Fruit fly (Drosophila melanogaster) whole organism, embryonic: ENCODE measurements around the gene CG13884.

Experiments used
- BtbVII ChIP-seq: fragments of 200-800 bp; sonication (Bioruptor generic); optimal IDR thresholded peaks from 3 replicates; lab custom pipeline; 2017; ENCODE audit warnings: missing biosample characterization, mild to moderate bottlenecking, missing genetic modification characterization
- CG10431 ChIP-seq: fragments of 200-800 bp; sonication (Bioruptor generic); optimal IDR thresholded peaks from 3 replicates; lab custom pipeline; 2018; ENCODE audit warnings: missing biosample characterization, mild to moderate bottlenecking, missing genetic modification characterization
- CG11247 ChIP-seq: fragments of 200-800 bp; sonication (Bioruptor generic); IDR thresholded peaks from 2 replicates; pipeline ENCODE4 v1.3.6; 2022; ENCODE audit warnings: missing biosample characterization, missing genetic modification characterization
- CG12744 ChIP-seq: fragments of 200-800 bp; sonication (Bioruptor generic); optimal IDR thresholded peaks from 2 replicates; lab custom pipeline; 2016; ENCODE audit warnings: missing biosample characterization, missing genetic modification characterization
- CG13287 ChIP-seq: fragments of 200-800 bp; sonication (Bioruptor generic); IDR thresholded peaks from 2 replicates; pipeline ENCODE4 v1.3.6; 2022; ENCODE audit warnings: missing biosample characterization, missing genetic modification characterization; ENCODE audit not compliant: partially characterized antibody
- CG14050 ChIP-seq: fragments of 200-800 bp; sonication (Bioruptor generic); IDR thresholded peaks from 3 replicates; pipeline ENCODE4 v1.3.6; 2022; ENCODE audit warnings: missing biosample characterization, missing genetic modification characterization
- CG14667 ChIP-seq: fragments of 200-800 bp; sonication (Bioruptor generic); IDR thresholded peaks from 2 replicates; pipeline ENCODE4 v1.3.6; 2022; ENCODE audit warnings: missing biosample characterization, missing genetic modification characterization
- CG14860 ChIP-seq: fragments of 200-800 bp; sonication (Bioruptor generic); IDR thresholded peaks from 3 replicates; pipeline ENCODE4 v1.3.6; 2022; ENCODE audit warnings: missing biosample characterization, missing genetic modification characterization; ENCODE audit not compliant: partially characterized antibody
- CG15479 ChIP-seq: fragments of 200-800 bp; sonication (Bioruptor generic); optimal IDR thresholded peaks from 3 replicates; lab custom pipeline; 2019; ENCODE audit warnings: missing biosample characterization, mild to moderate bottlenecking, missing genetic modification characterization, moderate library complexity
- CG2120 ChIP-seq: fragments of 200-800 bp; sonication (Bioruptor generic); optimal IDR thresholded peaks from 3 replicates; lab custom pipeline; 2016; ENCODE audit warnings: missing biosample characterization, missing genetic modification characterization
- CG2199 ChIP-seq: fragments of 200-800 bp; sonication (Bioruptor generic); IDR thresholded peaks from 3 replicates; pipeline ENCODE4 v1.3.6; 2022; ENCODE audit warnings: missing biosample characterization, missing genetic modification characterization
- CG31388 ChIP-seq: fragments of 200-800 bp; sonication (Bioruptor generic); optimal IDR thresholded peaks from 2 replicates; lab custom pipeline; 2016; ENCODE audit warnings: missing biosample characterization, missing genetic modification characterization
- CG3726 ChIP-seq: fragments of 200-800 bp; sonication (Bioruptor generic); IDR thresholded peaks from 3 replicates; pipeline ENCODE4, ENCODE4 v1.3.6; 2022; ENCODE audit warnings: missing biosample characterization, missing genetic modification characterization
- CG42726 ChIP-seq: fragments of 200-800 bp; sonication (Bioruptor generic); IDR thresholded peaks from 2 replicates; pipeline ENCODE4 v1.3.6; 2022; ENCODE audit warnings: missing biosample characterization, missing genetic modification characterization; ENCODE audit not compliant: partially characterized antibody
- CG8089 ChIP-seq: fragments of 200-800 bp; sonication (Bioruptor generic); optimal IDR thresholded peaks from 3 replicates; lab custom pipeline; 2016; ENCODE audit warnings: missing biosample characterization, missing genetic modification characterization
- CG8281 ChIP-seq: fragments of 200-800 bp; sonication (Bioruptor generic); optimal IDR thresholded peaks from 2 replicates; lab custom pipeline; 2018; ENCODE audit warnings: missing biosample characterization, mild to moderate bottlenecking, missing genetic modification characterization, moderate library complexity
- Chrac-16 ChIP-seq: fragments of 200-800 bp; sonication (Bioruptor generic); optimal IDR thresholded peaks from 3 replicates; lab custom pipeline; 2016; ENCODE audit warnings: missing biosample characterization, missing genetic modification characterization
- Doc2 ChIP-seq: fragments of 200-800 bp; sonication (Bioruptor generic); IDR thresholded peaks from 2 replicates; pipeline ENCODE4 v1.3.6; 2022; ENCODE audit warnings: missing biosample characterization, missing genetic modification characterization
- HLH54F ChIP-seq: fragments of 200-800 bp; sonication (Bioruptor generic); optimal IDR thresholded peaks from 3 replicates; lab custom pipeline; 2016; ENCODE audit warnings: missing biosample characterization, missing genetic modification characterization
- HmgZ ChIP-seq: fragments of 200-800 bp; sonication (Bioruptor generic); optimal IDR thresholded peaks from 2 replicates; lab custom pipeline; 2018; ENCODE audit warnings: missing biosample characterization, mild to moderate bottlenecking, missing genetic modification characterization
- Hr78 ChIP-seq, 2 experiments: fragments of 200-800 bp in 1 of 2; fragments of >200 bp in 1 of 2; sonication (Bioruptor generic) in 1 of 2; optimal IDR thresholded peaks; 2 replicates each; lab custom pipeline; 2017 to 2019; ENCODE audit warnings: missing biosample characterization in 2 of 2, missing genetic modification characterization in 2 of 2, mild to moderate bottlenecking in 1 of 2, moderate library complexity in 1 of 2
- MESR4 ChIP-seq: fragments of 200-800 bp; sonication (Bioruptor generic); optimal IDR thresholded peaks from 2 replicates; lab custom pipeline; 2018; ENCODE audit warnings: missing biosample characterization, mild to moderate bottlenecking, missing genetic modification characterization, moderate library complexity
- Mes4 ChIP-seq: fragments of 200-800 bp; sonication (Bioruptor generic); optimal IDR thresholded peaks from 2 replicates; lab custom pipeline; 2016; ENCODE audit warnings: missing biosample characterization, missing genetic modification characterization
- Opbp ChIP-seq: fragments of 200-800 bp; sonication (Bioruptor generic); IDR thresholded peaks from 3 replicates; pipeline ENCODE4 v1.3.6; 2022; ENCODE audit warnings: missing biosample characterization, missing genetic modification characterization; ENCODE audit not compliant: partially characterized antibody
- Optix ChIP-seq: fragments of 200-800 bp; sonication (Bioruptor generic); IDR thresholded peaks from 3 replicates; pipeline ENCODE4 v1.3.6; 2022; ENCODE audit warnings: missing biosample characterization, missing genetic modification characterization
- TFAM ChIP-seq: fragments of 200-800 bp; sonication (Bioruptor generic); optimal IDR thresholded peaks from 2 replicates; lab custom pipeline; 2017; ENCODE audit warnings: missing biosample characterization, missing genetic modification characterization, inconsistent platforms
- Trl ChIP-seq, 3 experiments: fragments of >200 bp in 2 of 3; fragments of 200-800 bp in 1 of 3; sonication (Bioruptor generic) in 1 of 3; optimal IDR thresholded peaks; 2 replicates in 1 of 3; 3 replicates in 2 of 3; lab custom pipeline; 2016 to 2017; ENCODE audit warnings: missing biosample characterization in 1 of 3, missing genetic modification characterization in 1 of 3
- Usf ChIP-seq: fragments of 200-800 bp; sonication (Bioruptor generic); optimal IDR thresholded peaks from 2 replicates; lab custom pipeline; 2017; ENCODE audit warnings: missing genotype, missing biosample characterization, missing genetic modification characterization
- bbx ChIP-seq: fragments of 200-800 bp; sonication (Bioruptor generic); IDR thresholded peaks from 2 replicates; pipeline ENCODE4 v1.3.6; 2022; ENCODE audit warnings: missing biosample characterization, missing genetic modification characterization; ENCODE audit not compliant: partially characterized antibody
- chinmo ChIP-seq: fragments of 200-800 bp; sonication (Bioruptor generic); IDR thresholded peaks from 4 replicates; pipeline ENCODE4 v1.3.6; 2022; ENCODE audit warnings: missing biosample characterization, missing genetic modification characterization; ENCODE audit not compliant: partially characterized antibody
- croc ChIP-seq: fragments of 200-800 bp; sonication (Bioruptor generic); conservative IDR thresholded peaks from 3 replicates; pipeline ENCODE4 v1.3.6; 2022; ENCODE audit warnings: missing biosample characterization, missing genetic modification characterization
- crp ChIP-seq, 2 experiments: fragments of 200-800 bp; sonication (Bioruptor generic); optimal IDR thresholded peaks; 2 replicates in 1 of 2; 3 replicates in 1 of 2; lab custom pipeline; 2017; ENCODE audit warnings: missing biosample characterization in 2 of 2, missing genetic modification characterization in 2 of 2, mild to moderate bottlenecking in 1 of 2, moderate library complexity in 1 of 2
- da ChIP-seq: fragments of 200-800 bp; sonication (Bioruptor generic); optimal IDR thresholded peaks from 2 replicates; lab custom pipeline; 2016; ENCODE audit warnings: missing biosample characterization, missing genetic modification characterization
- danr ChIP-seq: fragments of 200-800 bp; sonication (Bioruptor generic); IDR thresholded peaks from 2 replicates; pipeline ENCODE4 v1.3.6; 2022; ENCODE audit warnings: missing biosample characterization, missing genetic modification characterization
- dati ChIP-seq: fragments of 200-800 bp; sonication (Bioruptor generic); IDR thresholded peaks from 2 replicates; pipeline ENCODE4 v1.3.6; 2022; ENCODE audit warnings: missing biosample characterization, missing genetic modification characterization
- dimm ChIP-seq: fragments of 200-800 bp; sonication (Bioruptor generic); IDR thresholded peaks from 2 replicates; pipeline ENCODE4 v1.3.6; 2022; ENCODE audit warnings: missing biosample characterization, missing genetic modification characterization
- kni ChIP-seq: fragments of 200-800 bp; sonication (Bioruptor generic); optimal IDR thresholded peaks from 3 replicates; lab custom pipeline; 2017; ENCODE audit warnings: mild to moderate bottlenecking, missing biosample characterization, missing genetic modification reagents, missing genetic modification characterization
- otp ChIP-seq: fragments of 200-800 bp; sonication (Bioruptor generic); IDR thresholded peaks from 3 replicates; pipeline ENCODE4, ENCODE4 v1.3.6; 2022; ENCODE audit warnings: missing biosample characterization, missing genetic modification characterization
- repo ChIP-seq: fragments of 200-800 bp; sonication (Bioruptor generic); optimal IDR thresholded peaks from 2 replicates; lab custom pipeline; 2016; ENCODE audit warnings: missing biosample characterization, missing genetic modification characterization
- ro ChIP-seq: fragments of 200-800 bp; sonication (Bioruptor generic); IDR thresholded peaks from 2 replicates; pipeline ENCODE4 v1.3.6; 2022; ENCODE audit warnings: missing biosample characterization, missing genetic modification characterization
- run ChIP-seq: fragments of 200-800 bp; sonication (Bioruptor generic); optimal IDR thresholded peaks from 3 replicates; lab custom pipeline; 2018; ENCODE audit warnings: missing biosample characterization, mild to moderate bottlenecking, missing genetic modification characterization
- sd ChIP-seq: fragments of 200-800 bp; sonication (Bioruptor generic); optimal IDR thresholded peaks from 3 replicates; lab custom pipeline; 2018; ENCODE audit warnings: missing biosample characterization, mild to moderate bottlenecking, missing genetic modification characterization, moderate library complexity
- shn ChIP-seq: fragments of 200-800 bp; sonication (Bioruptor generic); optimal IDR thresholded peaks from 3 replicates; lab custom pipeline; 2016; ENCODE audit warnings: missing biosample characterization, missing genetic modification characterization
- slou ChIP-seq: fragments of 200-800 bp; sonication (Bioruptor generic); optimal IDR thresholded peaks from 3 replicates; lab custom pipeline; 2016; ENCODE audit warnings: missing biosample characterization, missing genetic modification characterization
- sqz ChIP-seq: fragments of 200-800 bp; sonication (Bioruptor generic); optimal IDR thresholded peaks from 3 replicates; lab custom pipeline; 2018; ENCODE audit warnings: missing biosample characterization, mild to moderate bottlenecking, missing genetic modification characterization
- tio ChIP-seq: fragments of 200-800 bp; sonication (Bioruptor generic); optimal IDR thresholded peaks from 2 replicates; lab custom pipeline; 2017; ENCODE audit warnings: missing biosample characterization, missing genetic modification characterization, inconsistent platforms
- z ChIP-seq: fragments of 200-800 bp; sonication (Bioruptor generic); IDR thresholded peaks from 3 replicates; pipeline ENCODE4 v1.3.6; 2022; ENCODE audit warnings: missing biosample characterization, missing genetic modification characterization

Gene CG13884

DNA sequence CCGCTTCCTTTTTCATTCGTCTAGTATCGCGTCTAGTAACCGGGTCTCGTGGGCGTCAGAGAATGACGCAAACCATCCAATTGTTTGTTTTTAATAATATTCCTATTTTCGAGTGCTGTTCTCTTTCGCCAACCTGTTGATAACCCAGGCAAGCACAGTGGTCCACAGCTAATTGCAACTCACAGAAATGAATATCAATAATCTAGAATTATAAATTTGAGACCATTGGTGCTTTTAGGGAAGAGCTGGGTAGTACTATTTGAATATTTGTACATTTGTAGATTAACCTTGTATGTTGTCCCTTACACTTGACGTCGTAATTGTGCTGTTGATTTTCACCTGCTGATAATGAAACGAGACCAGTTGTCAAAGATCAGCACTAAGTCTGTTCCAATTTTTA lies 16.5 kb downstream of the CG13884 start (continued):
- no peak for TF ChIP-seq CG8089

DNA sequence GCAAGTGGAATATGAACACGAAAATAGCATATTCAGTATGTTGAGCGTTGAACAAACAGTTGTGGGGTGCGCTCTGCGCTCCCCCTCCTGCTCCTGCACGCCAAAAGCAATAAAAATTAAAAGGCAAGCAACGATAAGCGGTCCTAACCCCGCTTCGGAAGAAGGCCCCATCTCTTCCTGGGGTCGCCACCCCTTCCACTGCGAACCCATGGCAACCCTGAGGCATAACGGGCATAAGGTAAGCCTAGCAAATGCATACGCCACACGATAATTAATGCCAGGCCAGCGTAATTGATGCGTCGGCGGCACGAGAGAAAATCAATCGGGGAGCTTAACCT lies 17.9 kb downstream of the CG13884 start:
- TF ChIP-seq CG2199 (GFP tag; lab: Robert Waterston, UW) (peak; percentile 75; the same call in 1 of the 3 replicates), Mes4 (GFP tag; lab: Kevin White, UChicago) (no peak), Doc2 (no peak), CG14860 (no peak), BtbVII (GFP tag; lab: Kevin White, UChicago) (no peak), dati (GFP tag; lab: Robert Waterston, UW) (no peak), CG8089 (no peak), otp (GFP tag; lab: Robert Waterston, UW) (no peak), Opbp (GFP tag; lab: Robert Waterston, UW) (no peak), Hr78 (GFP tag; optimal IDR thresholded peaks at IDR 0.05; lab: Kevin White, UChicago) (peak in 1 of 2 experiments; percentile 61), CG31388 (GFP tag; lab: Kevin White, UChicago) (no peak), CG15479 (no peak), sd (tag; lab: Kevin White, UChicago) (no peak), slou (GFP tag; lab: Kevin White, UChicago) (no peak), z (GFP tag; lab: Robert Waterston, UW) (no peak), danr (GFP tag; lab: Robert Waterston, UW) (no peak), shn (GFP tag; lab: Kevin White, UChicago) (no peak), MESR4 (GFP tag; lab: Kevin White, UChicago) (no peak), Optix (0 out of 3 replicates have a peak, but pooled peaks have one; percentile 3), kni (GFP tag; lab: Kevin White, UChicago) (no peak), TFAM (GFP tag; lab: Kevin White, UChicago) (no peak), CG2120 (GFP tag; lab: Kevin White, UChicago) (no peak), CG3726 (GFP tag; lab: Robert Waterston, UW) (0 out of 3 replicates have a peak, but pooled peaks have one; percentile 2), Chrac-16 (GFP tag; lab: Kevin White, UChicago) (no peak), Trl (optimal IDR thresholded peaks at IDR 0.05; lab: Kevin White, UChicago) (no peak), Trl (GFP tag; optimal IDR thresholded peaks at IDR 0.05; lab: Kevin White, UChicago) (no peak), CG11247 (GFP tag; lab: Robert Waterston, UW) (peak; percentile 3; the same call in 1 of the 2 replicates), Usf (no peak), sqz (GFP tag; lab: Kevin White, UChicago) (no peak), CG14667 (GFP tag; lab: Robert Waterston, UW) (peak; percentile 2; the same call in 1 of the 2 replicates), run (tag; lab: Kevin White, UChicago) (no peak), HLH54F (GFP tag; lab: Kevin White, UChicago) (no peak), chinmo (GFP tag; lab: Robert Waterston, UW) (no peak), HmgZ (tag; lab: Kevin White, UChicago) (no peak), da (GFP tag; lab: Kevin White, UChicago) (no peak), crp (GFP tag; optimal IDR thresholded peaks at IDR 0.05; lab: Kevin White, UChicago) (no peak), CG42726 (GFP tag; lab: Robert Waterston, UW) (no peak), croc (GFP tag; lab: Robert Waterston, UW) (no peak), CG12744 (GFP tag; lab: Kevin White, UChicago) (no peak), dimm (GFP tag; lab: Robert Waterston, UW) (no peak), repo (no peak), bbx (GFP tag; lab: Robert Waterston, UW) (no peak), CG13287 (GFP tag; lab: Robert Waterston, UW) (no peak), CG14050 (no peak), CG10431 (GFP tag; lab: Kevin White, UChicago) (no peak), CG8281 (tag; lab: Kevin White, UChicago) (no peak), ro (GFP tag; lab: Robert Waterston, UW) (0 out of 2 replicates have a peak, but pooled peaks have one; percentile 2), tio (no peak)
- TF ChIP-seq, all 482 proteins: peak for 7
